Worm (Caenorhabditis elegans) whole organism, young adult: ENCODE data around the gene Y27F2A.6.

Experiments used
- F39B2.1 ChIP-seq: fragments of 200-800 bp; sonication (Bioruptor generic); IDR thresholded peaks from 2 replicates; pipeline ENCODE4 v1.3.6; 2022; ENCODE audit warnings: missing genetic modification reagents, missing genetic modification characterization, missing compliant biosample characterization
- F57A8.1 ChIP-seq: fragments of 200-800 bp; sonication (Bioruptor generic); optimal IDR thresholded peaks from 2 replicates; lab custom pipeline; 2018; ENCODE audit warnings: mild to moderate bottlenecking, missing genetic modification characterization, moderate library complexity, missing compliant biosample characterization
- Y67H2A.10 ChIP-seq: fragments of 200-800 bp; sonication (Bioruptor generic); conservative IDR thresholded peaks from 2 replicates; pipeline ENCODE4 v1.3.6; 2022; ENCODE audit warnings: missing genetic modification reagents, missing genetic modification characterization, missing compliant biosample characterization
- bed-1 ChIP-seq: fragments of 200-800 bp; sonication (Bioruptor generic); IDR thresholded peaks from 2 replicates; pipeline ENCODE4 v1.3.6; 2022; ENCODE audit warnings: missing genetic modification reagents, missing genetic modification characterization, missing compliant biosample characterization
- dox-1 ChIP-seq: fragments of 200-800 bp; sonication (Bioruptor generic); IDR thresholded peaks from 2 replicates; pipeline ENCODE4 v1.3.6; 2022; ENCODE audit warnings: missing genetic modification reagents, missing genetic modification characterization, missing compliant biosample characterization
- ets-4 ChIP-seq: fragments of 200-800 bp; sonication (Bioruptor generic); optimal IDR thresholded peaks from 2 replicates; lab custom pipeline; 2018; ENCODE audit warnings: mild to moderate bottlenecking, missing genetic modification characterization, missing compliant biosample characterization
- hrde-1 ChIP-seq: sonication (generic microtip); optimal IDR thresholded peaks from 2 replicates; lab custom pipeline; 2016; ENCODE audit warnings: missing genetic modification characterization, mild to moderate bottlenecking, missing compliant biosample characterization, moderate library complexity, missing genotype, missing genetic modification reagents, borderline replicate concordance
- lsy-27 ChIP-seq: sonication (generic microtip); optimal IDR thresholded peaks from 2 replicates; lab custom pipeline; 2017; ENCODE audit warnings: missing genetic modification characterization, mild to moderate bottlenecking, missing compliant biosample characterization, antibody characterized with exemption, missing genotype, borderline replicate concordance; ENCODE audit not compliant: insufficient read depth
- nhr-90 ChIP-seq: sonication (generic microtip); optimal IDR thresholded peaks from 2 replicates; lab custom pipeline; 2016; ENCODE audit warnings: missing genotype, mild to moderate bottlenecking, missing genetic modification characterization, missing compliant biosample characterization
- pha-4 ChIP-seq: fragments of 150-350 bp; sonication (generic microtip); optimal IDR thresholded peaks from 2 replicates; lab custom pipeline; 2014; ENCODE audit warnings: missing biosample characterization, missing genetic modification reagents, missing genetic modification characterization
- sptf-2 ChIP-seq: fragments of 200-800 bp; sonication (Bioruptor generic); optimal IDR thresholded peaks from 2 replicates; lab custom pipeline; 2018; ENCODE audit warnings: mild to moderate bottlenecking, missing genetic modification characterization, missing compliant biosample characterization
- unc-130 ChIP-seq: sonication (generic microtip); optimal IDR thresholded peaks from 2 replicates; lab custom pipeline; 2016; ENCODE audit warnings: missing genetic modification reagents, missing genetic modification characterization, missing compliant biosample characterization
- unc-62 ChIP-seq: fragments of 150-350 bp; optimal IDR thresholded peaks from 2 replicates; lab custom pipeline; 2014; ENCODE audit warnings: missing biosample characterization, missing genetic modification reagents, missing genetic modification characterization

- TF ChIP-seq sptf-2 (GFP tag; lab: Kevin White, UChicago) (no peak), unc-130 (GFP tag; lab: Kevin White, UChicago) (no peak), pha-4 (tag; lab: Kevin White, UChicago) (no peak), dox-1 (no peak), lsy-27 (tag; lab: Kevin White, UChicago) (no peak), bed-1 (no peak), F39B2.1 (GFP tag; lab: Robert Waterston, UW) (no peak), ets-4 (GFP tag; lab: Kevin White, UChicago) (no peak), nhr-90 (tag; lab: Kevin White, UChicago) (no peak), Y67H2A.10 (GFP tag; lab: Robert Waterston, UW) (no peak), hrde-1 (tag; lab: Kevin White, UChicago) (no peak), F57A8.1 (GFP tag; lab: Kevin White, UChicago) (no peak), unc-62 (GFP tag; lab: Kevin White, UChicago) (no peak)
Observed at ce11 chrII:3145842-3146241, 37.4 kb downstream of the Y27F2A.6 start, which contains the start of gene T10D4.15.
